Fruit fly (Drosophila melanogaster): ENCODE measurements around the gene CG2246.

- TF ChIP-seq CG32121 (GFP tag; IDR thresholded peaks at IDR 0.05) (no peak), CG8159 (tag; optimal IDR thresholded peaks at IDR 0.05) (no peak), Snoo (tag; optimal IDR thresholded peaks at IDR 0.05) (no peak), Pif1B (GFP tag; optimal IDR thresholded peaks at IDR 0.05) (no peak), CG13204 (GFP tag; optimal IDR thresholded peaks at IDR 0.05) (no peak), CG12605 (GFP tag; IDR thresholded peaks at IDR 0.05) (no peak), EcR (GFP tag; optimal IDR thresholded peaks at IDR 0.05) (no peak), CG34367 (tag; optimal IDR thresholded peaks at IDR 0.05) (no peak), rn (GFP tag; IDR thresholded peaks at IDR 0.05) (no peak)
Measured at dm6 chr3R:30648451-30648850, 47.2 kb upstream of the CG2246 start, which contains the start of gene PH4alphaPV.

Data from whole organism, pupa.